Fruit fly (Drosophila melanogaster): ENCODE data around the gene deltaCOP.

dm6 chrX:1831219-1831555 is 30.4 kb downstream of the deltaCOP start:
- TF ChIP-seq CG13204 (GFP tag; optimal IDR thresholded peaks at IDR 0.05) = no peak
- no peak for TF ChIP-seq CG15710 (tag; optimal IDR thresholded peaks at IDR 0.05)
- no peak for TF ChIP-seq D1 (tag; optimal IDR thresholded peaks at IDR 0.05)
- TF ChIP-seq gl (tag; optimal IDR thresholded peaks at IDR 0.05) = no peak
- no peak for TF ChIP-seq EcR (GFP tag; optimal IDR thresholded peaks at IDR 0.05)
- no peak for TF ChIP-seq Pif1A (GFP tag; optimal IDR thresholded peaks at IDR 0.05)
- no peak for TF ChIP-seq CG12605 (GFP tag; IDR thresholded peaks at IDR 0.05)
- TF ChIP-seq CG8301 (tag; optimal IDR thresholded peaks at IDR 0.05) = no peak
- no peak for TF ChIP-seq CG32121 (GFP tag; IDR thresholded peaks at IDR 0.05)
- no peak for TF ChIP-seq CG17806 (tag; optimal IDR thresholded peaks at IDR 0.05)
- no peak for TF ChIP-seq CG9948 (tag; optimal IDR thresholded peaks at IDR 0.05)
- TF ChIP-seq CG10348 (GFP tag; IDR thresholded peaks at IDR 0.05) = no peak
- TF ChIP-seq CG8159 (tag; optimal IDR thresholded peaks at IDR 0.05) = no peak
- no peak for TF ChIP-seq fd96Ca (GFP tag; IDR thresholded peaks at IDR 0.05)
